Fruit fly (Drosophila melanogaster) whole organism, embryonic: ENCODE results near the gene Oatp30B.

Experiments used
- CG10209 ChIP-seq: fragments of 200-800 bp; sonication (Bioruptor generic); optimal IDR thresholded peaks from 3 replicates; lab custom pipeline; 2017; ENCODE audit warnings: missing biosample characterization, mild to moderate bottlenecking, missing genetic modification characterization, missing genetic modification reagents
- CG10565 ChIP-seq: fragments of 200-800 bp; sonication (Bioruptor generic); optimal IDR thresholded peaks from 3 replicates; lab custom pipeline; 2016; ENCODE audit warnings: missing biosample characterization, mild to moderate bottlenecking, missing genetic modification characterization
- CG11093 ChIP-seq: fragments of 200-800 bp; sonication (Bioruptor generic); IDR thresholded peaks from 3 replicates; pipeline ENCODE4 v1.3.6; 2022; ENCODE audit warnings: missing biosample characterization, missing genetic modification characterization
- CG11456 ChIP-seq: fragments of 200-800 bp; sonication (Bioruptor generic); IDR thresholded peaks from 3 replicates; pipeline ENCODE4 v1.3.6; 2022; ENCODE audit warnings: missing biosample characterization, missing genetic modification characterization
- CG11695 ChIP-seq: fragments of 200-800 bp; sonication (Bioruptor generic); IDR thresholded peaks from 3 replicates; pipeline ENCODE4 v1.3.6; 2022; ENCODE audit warnings: missing biosample characterization, missing genetic modification characterization
- CG12104 ChIP-seq: fragments of 200-800 bp; sonication (Bioruptor generic); optimal IDR thresholded peaks from 3 replicates; lab custom pipeline; 2016; ENCODE audit warnings: missing biosample characterization, missing genetic modification characterization
- CG15696 ChIP-seq: fragments of 200-800 bp; sonication (Bioruptor generic); optimal IDR thresholded peaks from 2 replicates; lab custom pipeline; 2019; ENCODE audit warnings: missing biosample characterization, mild to moderate bottlenecking, missing genetic modification characterization, moderate library complexity
- CG17612 ChIP-seq: fragments of 200-800 bp; sonication (Bioruptor generic); IDR thresholded peaks from 2 replicates; pipeline ENCODE4 v1.3.6; 2022; ENCODE audit warnings: missing biosample characterization, missing genetic modification characterization
- CG2120 ChIP-seq: fragments of 200-800 bp; sonication (Bioruptor generic); optimal IDR thresholded peaks from 3 replicates; lab custom pipeline; 2016; ENCODE audit warnings: missing biosample characterization, missing genetic modification characterization
- CG2712 ChIP-seq: fragments of 200-800 bp; optimal IDR thresholded peaks from 3 replicates; lab custom pipeline; 2019; ENCODE audit warnings: missing biosample characterization, mild to moderate bottlenecking, missing genetic modification characterization, moderate library complexity
- CG34422 ChIP-seq: fragments of 200-800 bp; sonication (Bioruptor generic); IDR thresholded peaks from 3 replicates; pipeline ENCODE4 v1.3.6; 2022; ENCODE audit warnings: missing biosample characterization, missing genetic modification characterization
- CG3847 ChIP-seq: fragments of 200-800 bp; sonication (Bioruptor generic); IDR thresholded peaks from 2 replicates; pipeline ENCODE4 v1.3.6; 2022; ENCODE audit warnings: missing biosample characterization, missing genetic modification characterization
- CG7357 ChIP-seq: fragments of 200-800 bp; sonication (Bioruptor generic); IDR thresholded peaks from 3 replicates; pipeline ENCODE4 v1.3.6; 2022; ENCODE audit warnings: missing biosample characterization, missing genetic modification characterization
- CG9609 ChIP-seq: fragments of 200-800 bp; sonication (Bioruptor generic); optimal IDR thresholded peaks from 3 replicates; lab custom pipeline; 2016; ENCODE audit warnings: missing biosample characterization, missing genetic modification characterization
- CrebB ChIP-seq: fragments of 200-800 bp; sonication (Bioruptor generic); optimal IDR thresholded peaks from 3 replicates; lab custom pipeline; 2018; ENCODE audit warnings: missing biosample characterization, mild to moderate bottlenecking, missing genetic modification characterization
- D ChIP-seq, 2 experiments: fragments of 200-800 bp in 1 of 2; fragments of >200 bp in 1 of 2; sonication (Bioruptor generic) in 1 of 2; optimal IDR thresholded peaks; 2 replicates in 1 of 2; 3 replicates in 1 of 2; lab custom pipeline; 2017; ENCODE audit warnings: mild to moderate bottlenecking in 1 of 2, missing biosample characterization in 1 of 2, missing genetic modification characterization in 1 of 2, missing genetic modification reagents in 1 of 2
- Fer2 ChIP-seq: fragments of 200-800 bp; sonication (Bioruptor generic); optimal IDR thresholded peaks from 2 replicates; lab custom pipeline; 2018; ENCODE audit warnings: missing biosample characterization, mild to moderate bottlenecking, missing genetic modification characterization, moderate library complexity
- HLH54F ChIP-seq: fragments of 200-800 bp; sonication (Bioruptor generic); optimal IDR thresholded peaks from 3 replicates; lab custom pipeline; 2016; ENCODE audit warnings: missing biosample characterization, missing genetic modification characterization
- HLHmδ ChIP-seq: fragments of 200-800 bp; sonication (Bioruptor generic); optimal IDR thresholded peaks from 2 replicates; lab custom pipeline; 2018; ENCODE audit warnings: missing biosample characterization, mild to moderate bottlenecking, missing genetic modification characterization, moderate library complexity
- Mad ChIP-seq: fragments of 200-800 bp; sonication (Bioruptor generic); optimal IDR thresholded peaks from 2 replicates; lab custom pipeline; 2016; ENCODE audit warnings: missing biosample characterization, missing genetic modification characterization
- Mrtf ChIP-seq: fragments of 200-800 bp; sonication (Bioruptor generic); IDR thresholded peaks from 3 replicates; pipeline ENCODE4 v1.3.6; 2022; ENCODE audit warnings: missing biosample characterization, missing genetic modification characterization
- NK7.1 ChIP-seq: fragments of 200-800 bp; sonication (Bioruptor generic); optimal IDR thresholded peaks from 3 replicates; lab custom pipeline; 2016; ENCODE audit warnings: missing biosample characterization, missing genetic modification characterization
- Nf-YA ChIP-seq: fragments of 200-800 bp; sonication (Bioruptor generic); IDR thresholded peaks from 2 replicates; pipeline ENCODE4 v1.3.6; 2022; ENCODE audit warnings: missing biosample characterization, missing genetic modification characterization
- Tbp ChIP-seq: fragments of >200 bp; optimal IDR thresholded peaks from 2 replicates; lab custom pipeline; 2018; ENCODE audit warnings: missing biosample characterization, missing genetic modification characterization
- Trl ChIP-seq, 3 experiments: fragments of >200 bp in 2 of 3; fragments of 200-800 bp in 1 of 3; sonication (Bioruptor generic) in 1 of 3; optimal IDR thresholded peaks; 2 replicates in 1 of 3; 3 replicates in 2 of 3; lab custom pipeline; 2016 to 2017; ENCODE audit warnings: missing biosample characterization in 1 of 3, missing genetic modification characterization in 1 of 3
- Usf ChIP-seq: fragments of 200-800 bp; sonication (Bioruptor generic); optimal IDR thresholded peaks from 2 replicates; lab custom pipeline; 2017; ENCODE audit warnings: missing genotype, missing biosample characterization, missing genetic modification characterization
- bcd ChIP-seq: fragments of 200-800 bp; sonication (Bioruptor generic); optimal IDR thresholded peaks from 2 replicates; lab custom pipeline; 2017; ENCODE audit warnings: missing biosample characterization, mild to moderate bottlenecking, missing genetic modification characterization
- btn ChIP-seq: fragments of 200-800 bp; sonication (Bioruptor generic); optimal IDR thresholded peaks from 2 replicates; lab custom pipeline; 2016; ENCODE audit warnings: missing biosample characterization, missing genetic modification characterization
- cad ChIP-seq: fragments of >200 bp; optimal IDR thresholded peaks from 2 replicates; lab custom pipeline; 2017; ENCODE audit warnings: missing biosample characterization, missing genetic modification characterization
- cato ChIP-seq: fragments of 200-800 bp; sonication (Bioruptor generic); optimal IDR thresholded peaks from 2 replicates; lab custom pipeline; 2016; ENCODE audit warnings: missing biosample characterization, missing genetic modification characterization, borderline replicate concordance
- danr ChIP-seq: fragments of 200-800 bp; sonication (Bioruptor generic); IDR thresholded peaks from 2 replicates; pipeline ENCODE4 v1.3.6; 2022; ENCODE audit warnings: missing biosample characterization, missing genetic modification characterization
- dpn ChIP-seq, 2 experiments: fragments of 200-800 bp; sonication (Bioruptor generic); optimal IDR thresholded peaks; 3 replicates each; lab custom pipeline; 2016; ENCODE audit warnings: missing biosample characterization in 2 of 2, missing genetic modification characterization in 2 of 2
- eyg ChIP-seq: fragments of 200-800 bp; sonication (Bioruptor generic); optimal IDR thresholded peaks from 3 replicates; lab custom pipeline; 2016; ENCODE audit warnings: missing biosample characterization, missing genetic modification characterization
- fd102C ChIP-seq: fragments of 200-800 bp; sonication (Bioruptor generic); optimal IDR thresholded peaks from 2 replicates; lab custom pipeline; 2018; ENCODE audit warnings: missing biosample characterization, mild to moderate bottlenecking, missing genetic modification characterization, moderate library complexity
- fd64A ChIP-seq: fragments of 200-800 bp; sonication (Bioruptor generic); optimal IDR thresholded peaks from 3 replicates; lab custom pipeline; 2018; ENCODE audit warnings: missing biosample characterization, mild to moderate bottlenecking, missing genetic modification characterization
- jing ChIP-seq: fragments of 200-800 bp; sonication (Bioruptor generic); optimal IDR thresholded peaks from 2 replicates; lab custom pipeline; 2018; ENCODE audit warnings: missing biosample characterization, mild to moderate bottlenecking, missing genetic modification characterization
- lab ChIP-seq: fragments of 200-800 bp; sonication (Bioruptor generic); optimal IDR thresholded peaks from 3 replicates; lab custom pipeline; 2017; ENCODE audit warnings: missing biosample characterization, missing genetic modification characterization, mild to moderate bottlenecking, moderate library complexity, missing genetic modification reagents
- maf-S ChIP-seq: fragments of 200-800 bp; sonication (Bioruptor generic); optimal IDR thresholded peaks from 2 replicates; lab custom pipeline; 2016; ENCODE audit warnings: missing biosample characterization, missing genetic modification characterization
- mld ChIP-seq: fragments of 200-800 bp; sonication (Bioruptor generic); IDR thresholded peaks from 3 replicates; pipeline ENCODE4 v1.3.6; 2022; ENCODE audit warnings: missing biosample characterization, missing genetic modification characterization; ENCODE audit not compliant: partially characterized antibody
- nerfin-1 ChIP-seq: fragments of 200-800 bp; sonication (Bioruptor generic); optimal IDR thresholded peaks from 3 replicates; lab custom pipeline; 2019; ENCODE audit warnings: missing biosample characterization, mild to moderate bottlenecking, missing genetic modification characterization, moderate library complexity
- odd ChIP-seq: fragments of 200-800 bp; sonication (Bioruptor generic); optimal IDR thresholded peaks from 2 replicates; lab custom pipeline; 2017; ENCODE audit warnings: missing biosample characterization, mild to moderate bottlenecking, missing genetic modification characterization
- otp ChIP-seq: fragments of 200-800 bp; sonication (Bioruptor generic); IDR thresholded peaks from 3 replicates; pipeline ENCODE4, ENCODE4 v1.3.6; 2022; ENCODE audit warnings: missing biosample characterization, missing genetic modification characterization
- ro ChIP-seq: fragments of 200-800 bp; sonication (Bioruptor generic); IDR thresholded peaks from 2 replicates; pipeline ENCODE4 v1.3.6; 2022; ENCODE audit warnings: missing biosample characterization, missing genetic modification characterization
- schlank ChIP-seq: fragments of 200-800 bp; sonication (Bioruptor generic); optimal IDR thresholded peaks from 2 replicates; lab custom pipeline; 2018; ENCODE audit warnings: missing biosample characterization, mild to moderate bottlenecking, missing genetic modification characterization
- sd ChIP-seq: fragments of 200-800 bp; sonication (Bioruptor generic); optimal IDR thresholded peaks from 3 replicates; lab custom pipeline; 2018; ENCODE audit warnings: missing biosample characterization, mild to moderate bottlenecking, missing genetic modification characterization, moderate library complexity
- seq ChIP-seq: fragments of 200-800 bp; sonication (Bioruptor generic); IDR thresholded peaks from 2 replicates; pipeline ENCODE4 v1.3.6; 2022; ENCODE audit warnings: missing biosample characterization, missing genetic modification characterization
- stwl ChIP-seq: fragments of 200-800 bp; sonication (Bioruptor generic); optimal IDR thresholded peaks from 3 replicates; lab custom pipeline; 2018; ENCODE audit warnings: missing biosample characterization, mild to moderate bottlenecking, missing genetic modification characterization, moderate library complexity
- tgo ChIP-seq: fragments of 200-800 bp; sonication (Bioruptor generic); IDR thresholded peaks from 3 replicates; pipeline ENCODE4 v1.3.6; 2022; ENCODE audit warnings: missing biosample characterization, missing genetic modification characterization
- trem ChIP-seq: fragments of 200-800 bp; optimal IDR thresholded peaks from 3 replicates; lab custom pipeline; 2019; ENCODE audit warnings: missing biosample characterization, mild to moderate bottlenecking, missing genetic modification characterization, moderate library complexity
- tup ChIP-seq: fragments of 200-800 bp; sonication (Bioruptor generic); optimal IDR thresholded peaks from 2 replicates; lab custom pipeline; 2016; ENCODE audit warnings: missing biosample characterization, mild to moderate bottlenecking, missing genetic modification characterization, moderate library complexity

Gene Oatp30B

dm6 chr2L:9567398-9567856 lies 46.4 kb downstream of the Oatp30B start (continued):
- TF ChIP-seq D (optimal IDR thresholded peaks at IDR 0.05; lab: Kevin White, UChicago) (no peak), D (GFP tag; optimal IDR thresholded peaks at IDR 0.05; lab: Kevin White, UChicago) (peak; percentile 96), HLH54F (peak; percentile 82), jing (GFP tag; lab: Kevin White, UChicago) (peak; percentile 86), CG34422 (GFP tag; lab: Robert Waterston, UW) (peak; percentile 93), btn (GFP tag; lab: Kevin White, UChicago) (peak; percentile 95), CG11695 (GFP tag; lab: Robert Waterston, UW) (peak; percentile 94), danr (GFP tag; lab: Robert Waterston, UW) (peak; percentile 75; the same call in 1 of the 2 replicates), eyg (peak; percentile 95), Nf-YA (GFP tag; lab: Robert Waterston, UW) (peak; percentile 97), trem (peak; percentile 91), CrebB (peak; percentile 99), fd64A (GFP tag; lab: Kevin White, UChicago) (peak; percentile 100), bcd (GFP tag; lab: Kevin White, UChicago) (peak; percentile 99), CG17612 (GFP tag; lab: Robert Waterston, UW) (peak; percentile 79), CG9609 (peak; percentile 88), CG7357 (GFP tag; lab: Robert Waterston, UW) (peak; percentile 67), Fer2 (tag; lab: Kevin White, UChicago) (peak; percentile 98), otp (peak; percentile 99), seq (GFP tag; lab: Robert Waterston, UW) (peak; percentile 98), mld (GFP tag; lab: Robert Waterston, UW) (no peak), schlank (tag; lab: Kevin White, UChicago) (peak; percentile 99), fd102C (GFP tag; lab: Kevin White, UChicago) (peak; percentile 89), cato (GFP tag; lab: Kevin White, UChicago) (peak; percentile 86), ro (GFP tag; lab: Robert Waterston, UW) (peak; percentile 72; the same call in 1 of the 2 replicates), Usf (GFP tag; lab: Kevin White, UChicago) (peak; percentile 61), dpn (GFP tag; optimal IDR thresholded peaks at IDR 0.05; lab: Kevin White, UChicago) (peak; percentile 93 to 95), CG3847 (peak; percentile 90), CG2120 (GFP tag; lab: Kevin White, UChicago) (peak; percentile 82), lab (GFP tag; lab: Kevin White, UChicago) (peak; percentile 100), Trl (optimal IDR thresholded peaks at IDR 0.05; lab: Kevin White, UChicago) (peak; percentile 74 to 86), Trl (GFP tag; optimal IDR thresholded peaks at IDR 0.05; lab: Kevin White, UChicago) (peak; percentile 95), HLHmδ (peak; percentile 96), nerfin-1 (peak; percentile 95), sd (tag; lab: Kevin White, UChicago) (peak; percentile 94), odd (GFP tag; lab: Kevin White, UChicago) (peak; percentile 100), NK7.1 (peak; percentile 96), cad (GFP tag; lab: Kevin White, UChicago) (no peak), CG11093 (GFP tag; lab: Robert Waterston, UW) (peak; percentile 33; the same call in 1 of the 3 replicates), CG10565 (GFP tag; lab: Kevin White, UChicago) (peak; percentile 90), Tbp (GFP tag; lab: Kevin White, UChicago) (no peak), stwl (tag; lab: Kevin White, UChicago) (peak; percentile 69), CG2712 (peak; percentile 93), tgo (peak; percentile 91), Mad (GFP tag; lab: Kevin White, UChicago) (peak; percentile 96), maf-S (GFP tag; lab: Kevin White, UChicago) (peak; percentile 93), tup (GFP tag; lab: Kevin White, UChicago) (peak; percentile 94), CG10209 (peak; percentile 98), CG12104 (GFP tag; lab: Kevin White, UChicago) (peak; percentile 98), Mrtf (GFP tag; lab: Robert Waterston, UW) (peak; percentile 89), CG11456 (GFP tag; lab: Robert Waterston, UW) (peak; percentile 98), CG15696 (tag; lab: Kevin White, UChicago) (peak; percentile 26)
